Fruit fly (Drosophila melanogaster) whole organism, adult: Measurements from ENCODE around the gene CG5783.

Experiments
- CG11617 ChIP-seq: fragments of 200-800 bp; sonication (Bioruptor generic); optimal IDR thresholded peaks from 2 replicates; lab custom pipeline; 2017; ENCODE audit warnings: mild to moderate bottlenecking, missing biosample characterization, missing genetic modification reagents, missing genetic modification characterization
- CG12768 ChIP-seq: fragments of 200-800 bp; sonication (Bioruptor generic); optimal IDR thresholded peaks from 2 replicates; lab custom pipeline; 2017; ENCODE audit warnings: missing biosample characterization, missing genetic modification characterization, mild to moderate bottlenecking, moderate library complexity, missing genetic modification reagents
- CG14711 ChIP-seq: fragments of 200-800 bp; sonication (Bioruptor generic); optimal IDR thresholded peaks from 2 replicates; lab custom pipeline; 2018; ENCODE audit warnings: missing biosample characterization, mild to moderate bottlenecking, missing genetic modification characterization, moderate library complexity
- CG1620 ChIP-seq: fragments of 200-800 bp; sonication (Bioruptor generic); optimal IDR thresholded peaks from 2 replicates; lab custom pipeline; 2016; ENCODE audit warnings: missing biosample characterization, missing genetic modification characterization
- CG33017 ChIP-seq: fragments of 200-800 bp; sonication (Bioruptor generic); optimal IDR thresholded peaks from 2 replicates; lab custom pipeline; 2018; ENCODE audit warnings: missing biosample characterization, mild to moderate bottlenecking, missing genetic modification characterization, moderate library complexity
- CG5204 ChIP-seq: fragments of 200-800 bp; sonication (Bioruptor generic); optimal IDR thresholded peaks from 2 replicates; lab custom pipeline; 2016; ENCODE audit warnings: missing biosample characterization, missing genetic modification characterization
- CG7045 ChIP-seq: fragments of 200-800 bp; sonication (Bioruptor generic); optimal IDR thresholded peaks from 2 replicates; lab custom pipeline; 2017; ENCODE audit warnings: missing biosample characterization, mild to moderate bottlenecking, missing genetic modification characterization
- CG7101 ChIP-seq: fragments of 200-800 bp; sonication (Bioruptor generic); optimal IDR thresholded peaks from 2 replicates; lab custom pipeline; 2018; ENCODE audit warnings: missing biosample characterization, mild to moderate bottlenecking, missing genetic modification characterization, moderate library complexity
- Clk ChIP-seq: fragments of 200-800 bp; sonication (Bioruptor generic); optimal IDR thresholded peaks from 2 replicates; lab custom pipeline; 2017; ENCODE audit warnings: missing biosample characterization, missing genetic modification characterization
- Crg-1 ChIP-seq: fragments of 200-800 bp; sonication (Bioruptor generic); optimal IDR thresholded peaks from 2 replicates; lab custom pipeline; 2016; ENCODE audit warnings: missing biosample characterization, missing genetic modification characterization
- Hr96 ChIP-seq: fragments of 200-800 bp; sonication (Bioruptor generic); optimal IDR thresholded peaks from 2 replicates; lab custom pipeline; 2016; ENCODE audit warnings: missing biosample characterization, missing genetic modification characterization
- Mnt ChIP-seq: fragments of 200-800 bp; sonication (Bioruptor generic); optimal IDR thresholded peaks from 2 replicates; lab custom pipeline; 2016; ENCODE audit warnings: missing biosample characterization, mild to moderate bottlenecking, missing genetic modification characterization
- bab1 ChIP-seq: fragments of 200-800 bp; sonication (Bioruptor generic); optimal IDR thresholded peaks from 3 replicates; lab custom pipeline; 2019; ENCODE audit warnings: missing biosample characterization, mild to moderate bottlenecking, missing genetic modification characterization, moderate library complexity
- cic ChIP-seq: fragments of 200-800 bp; sonication (Bioruptor generic); optimal IDR thresholded peaks from 2 replicates; lab custom pipeline; 2017; ENCODE audit warnings: missing biosample characterization, mild to moderate bottlenecking, missing genetic modification characterization, moderate library complexity
- cnc ChIP-seq, 2 experiments: fragments of >200 bp; optimal IDR thresholded peaks; 2 replicates each; lab custom pipeline; 2017
- kay ChIP-seq: fragments of 200-800 bp; sonication (Bioruptor generic); peaks from one replicate; lab custom pipeline; 2016; ENCODE audit warnings: missing biosample characterization, missing genetic modification characterization, borderline replicate concordance
- ovo ChIP-seq: fragments of 200-800 bp; sonication (Bioruptor generic); optimal IDR thresholded peaks from 2 replicates; lab custom pipeline; 2016; ENCODE audit warnings: missing biosample characterization, missing genetic modification characterization
- pad ChIP-seq: fragments of 200-800 bp; sonication (Bioruptor generic); optimal IDR thresholded peaks from 3 replicates; lab custom pipeline; 2017; ENCODE audit warnings: missing biosample characterization, missing genetic modification characterization, mild to moderate bottlenecking, moderate library complexity, missing genetic modification reagents
- tj ChIP-seq: fragments of 200-800 bp; sonication (Bioruptor generic); optimal IDR thresholded peaks from 3 replicates; lab custom pipeline; 2017; ENCODE audit warnings: missing biosample characterization, mild to moderate bottlenecking, missing genetic modification characterization, moderate library complexity
- toe ChIP-seq: fragments of 200-800 bp; sonication (Bioruptor generic); optimal IDR thresholded peaks from 2 replicates; lab custom pipeline; 2016; ENCODE audit warnings: missing biosample characterization, missing genetic modification characterization

CG5783 gene

dm6 chr2L:18137591-18138247 is 18.1 kb upstream of the CG5783 start, which contains the start of gene kel:
TSS of gene kel (minus strand) at chr2L:18138083.
- TF ChIP-seq cic (GFP tag; lab: Kevin White, UChicago) (peak; percentile 4), bab1 (GFP tag; lab: Kevin White, UChicago) (peak; percentile 63), CG14711 (peak; percentile 22), CG1620 (GFP tag; lab: Kevin White, UChicago) (no peak), Mnt (GFP tag; lab: Kevin White, UChicago) (peak; percentile 9), CG12768 (peak; percentile 28), cnc (optimal IDR thresholded peaks at IDR 0.05; lab: Kevin White, UChicago) (no peak), Clk (GFP tag; lab: Kevin White, UChicago) (no peak), CG7101 (tag; lab: Kevin White, UChicago) (peak; percentile 26), pad (GFP tag; lab: Kevin White, UChicago) (no peak), CG33017 (tag; lab: Kevin White, UChicago) (peak; percentile 28), tj (GFP tag; lab: Kevin White, UChicago) (peak; percentile 20), Crg-1 (GFP tag; lab: Kevin White, UChicago) (no peak), toe (GFP tag; lab: Kevin White, UChicago) (no peak)

DNA sequence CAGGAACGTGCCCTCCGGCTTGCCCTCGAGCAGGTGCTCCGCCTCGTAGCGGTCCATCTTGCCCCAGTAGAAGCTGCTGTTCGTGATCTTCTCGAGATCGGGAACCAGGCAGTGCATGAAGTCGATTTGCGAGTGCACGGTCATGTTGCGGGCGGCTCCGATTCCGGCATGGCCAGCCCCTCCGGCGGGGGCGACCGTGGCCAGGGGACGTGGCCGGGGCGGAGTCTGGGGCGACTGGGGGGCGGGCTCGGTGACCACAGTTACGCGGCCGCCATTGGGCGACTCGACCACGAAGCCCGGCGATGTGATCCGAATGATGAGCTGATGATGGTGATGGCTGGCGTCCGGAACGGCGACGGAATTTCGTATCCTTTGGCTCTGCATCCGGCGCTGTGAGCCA is 15.3 kb upstream of the CG5783 start:
- no peak for TF ChIP-seq CG7045 (GFP tag; lab: Kevin White, UChicago)
- no peak for TF ChIP-seq Hr96 (GFP tag; lab: Kevin White, UChicago)
- TF ChIP-seq kay (GFP tag; lab: Kevin White, UChicago): no peak
- TF ChIP-seq CG11617 (GFP tag; lab: Kevin White, UChicago): no peak
- no peak for TF ChIP-seq tj (GFP tag; lab: Kevin White, UChicago)
- TF ChIP-seq ovo (GFP tag; lab: Kevin White, UChicago): no peak
- no peak for TF ChIP-seq Mnt (GFP tag; lab: Kevin White, UChicago)
- TF ChIP-seq CG14711: no peak
- TF ChIP-seq cic (GFP tag; lab: Kevin White, UChicago): no peak
- TF ChIP-seq CG7101 (tag; lab: Kevin White, UChicago): no peak
- no peak for TF ChIP-seq cnc (optimal IDR thresholded peaks at IDR 0.05; lab: Kevin White, UChicago)
- TF ChIP-seq pad (GFP tag; lab: Kevin White, UChicago): no peak

DNA sequence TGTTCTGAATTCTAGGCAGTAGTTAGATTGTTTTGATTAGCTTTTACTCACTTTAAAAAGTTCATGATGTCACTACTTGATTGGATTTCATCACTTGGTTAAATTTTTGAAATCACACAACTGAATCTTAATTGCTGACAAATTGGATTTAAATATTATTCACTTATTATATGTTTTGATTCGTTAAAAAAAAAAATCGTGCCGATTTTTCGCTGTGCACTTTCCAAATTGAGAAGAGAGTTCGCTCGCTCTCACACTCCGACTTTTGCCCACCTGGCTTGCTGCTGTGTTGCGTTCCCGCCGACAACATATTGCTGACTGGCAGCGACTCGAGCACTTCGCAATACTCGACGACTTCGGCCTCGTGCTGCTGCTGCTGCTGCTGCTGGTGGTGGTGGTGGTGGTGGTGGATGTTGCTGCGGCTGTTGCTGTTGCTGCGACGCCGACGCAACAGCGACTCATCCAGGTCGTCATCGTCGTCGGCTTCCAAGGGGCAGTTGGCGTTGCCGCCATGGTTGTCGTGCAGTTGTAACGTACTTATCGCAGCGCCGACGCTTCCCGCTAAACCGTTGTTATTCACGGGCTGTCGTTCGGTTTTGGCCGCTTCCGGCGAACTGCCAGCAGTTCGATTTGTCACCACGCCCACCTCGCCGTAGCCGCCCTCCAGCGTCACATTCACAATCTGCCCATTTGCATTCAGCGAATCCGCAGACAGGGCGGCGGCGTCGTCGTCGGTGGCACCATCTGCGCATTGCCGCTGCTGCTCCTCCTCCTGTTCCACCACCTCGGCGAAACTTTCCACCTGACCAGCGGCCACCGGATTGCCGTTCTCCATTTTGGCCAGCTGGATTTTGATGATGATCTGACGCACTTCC is 14.1 kb upstream of the CG5783 start:
- TF ChIP-seq CG5204 (GFP tag; lab: Kevin White, UChicago): peak; percentile 32
- TF ChIP-seq tj (GFP tag; lab: Kevin White, UChicago): peak; percentile 77
- peak; percentile 49 for TF ChIP-seq CG11617 (GFP tag; lab: Kevin White, UChicago)
- TF ChIP-seq bab1 (GFP tag; lab: Kevin White, UChicago): peak; percentile 5
- no peak for TF ChIP-seq cic (GFP tag; lab: Kevin White, UChicago)
- peak; percentile 35 for TF ChIP-seq CG33017 (tag; lab: Kevin White, UChicago)
- TF ChIP-seq CG7101 (tag; lab: Kevin White, UChicago): peak; percentile 34
- TF ChIP-seq CG14711: peak; percentile 27
- TF ChIP-seq pad (GFP tag; lab: Kevin White, UChicago): no peak
- peak; percentile 15 for TF ChIP-seq CG12768
- no peak for TF ChIP-seq Hr96 (GFP tag; lab: Kevin White, UChicago)

- TF ChIP-seq cic (GFP tag; lab: Kevin White, UChicago): peak; percentile 15
- TF ChIP-seq Hr96 (GFP tag; lab: Kevin White, UChicago): no peak
Observed at dm6 chr2L:18143176-18143575, 12.7 kb upstream of the CG5783 start.

DNA sequence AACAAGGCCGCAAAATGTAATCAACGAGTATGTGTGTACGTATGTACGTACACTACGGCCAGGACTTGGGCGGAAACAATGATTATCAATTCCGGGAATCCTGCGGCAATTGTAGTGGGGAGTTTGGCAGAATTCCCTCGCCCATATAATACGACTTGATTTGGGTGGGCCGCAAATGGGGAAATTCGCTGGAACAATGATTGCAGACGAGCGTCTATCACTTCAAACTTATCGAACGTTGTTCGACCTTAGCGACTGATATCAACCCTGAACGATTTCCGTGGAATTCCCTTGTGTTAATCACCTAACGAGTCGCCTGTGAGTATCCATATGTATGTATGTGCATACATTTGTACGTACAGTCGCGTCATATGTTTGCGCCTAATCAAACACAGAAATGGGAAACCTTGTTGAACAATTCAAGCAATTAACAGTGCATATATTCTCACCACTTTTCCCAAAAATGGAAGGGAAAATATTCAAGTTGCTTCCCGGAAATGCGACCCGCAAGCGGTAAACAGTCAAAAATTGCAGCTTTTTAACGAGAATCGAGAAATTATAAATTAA is 11.5 kb upstream of the CG5783 start:
- TF ChIP-seq CG12768 (no peak), Crg-1 (GFP tag; lab: Kevin White, UChicago) (no peak), toe (GFP tag; lab: Kevin White, UChicago) (no peak), cnc (optimal IDR thresholded peaks at IDR 0.05; lab: Kevin White, UChicago) (no peak), CG7045 (GFP tag; lab: Kevin White, UChicago) (no peak), Clk (GFP tag; lab: Kevin White, UChicago) (no peak), Mnt (GFP tag; lab: Kevin White, UChicago) (no peak), Hr96 (GFP tag; lab: Kevin White, UChicago) (no peak), bab1 (GFP tag; lab: Kevin White, UChicago) (no peak), CG33017 (tag; lab: Kevin White, UChicago) (no peak), pad (GFP tag; lab: Kevin White, UChicago) (no peak), ovo (GFP tag; lab: Kevin White, UChicago) (no peak), cic (GFP tag; lab: Kevin White, UChicago) (no peak)
